Worm (Caenorhabditis elegans) whole organism, late embryonic: ENCODE data around the gene E04F6.4.

Source experiments
- C08G9.2 ChIP-seq: sonication (generic microtip); optimal IDR thresholded peaks from 2 replicates; lab custom pipeline; 2016; ENCODE audit warnings: mild to moderate bottlenecking, missing genetic modification characterization, moderate library complexity, missing compliant biosample characterization
- C38D4.7 ChIP-seq: fragments of 200-800 bp; sonication (Bioruptor generic); optimal IDR thresholded peaks from 2 replicates; lab custom pipeline; 2018; ENCODE audit warnings: mild to moderate bottlenecking, missing genetic modification characterization, moderate library complexity, missing compliant biosample characterization
- F13H6.1 ChIP-seq: sonication (generic microtip); optimal IDR thresholded peaks from 2 replicates; lab custom pipeline; 2016; ENCODE audit warnings: missing genetic modification characterization, missing compliant biosample characterization
- K02D7.2 ChIP-seq: sonication (generic microtip); optimal IDR thresholded peaks from 2 replicates; lab custom pipeline; 2017; ENCODE audit warnings: mild to moderate bottlenecking, missing genetic modification characterization, missing compliant biosample characterization
- K09A11.1 ChIP-seq: sonication (generic microtip); optimal IDR thresholded peaks from 2 replicates; lab custom pipeline; 2017; ENCODE audit warnings: antibody characterized with exemption, mild to moderate bottlenecking, missing genetic modification characterization, missing compliant biosample characterization; ENCODE audit not compliant: insufficient read depth
- T23F11.4 ChIP-seq: fragments of 200-800 bp; sonication (Bioruptor generic); optimal IDR thresholded peaks from 2 replicates; lab custom pipeline; 2018; ENCODE audit warnings: mild to moderate bottlenecking, missing genetic modification characterization, missing compliant biosample characterization
- Y22D7AL.16 ChIP-seq: sonication (generic microtip); optimal IDR thresholded peaks from 2 replicates; lab custom pipeline; 2016; ENCODE audit warnings: missing genetic modification characterization, missing compliant biosample characterization
- ceh-14 ChIP-seq: sonication (generic microtip); optimal IDR thresholded peaks from 2 replicates; lab custom pipeline; 2016; ENCODE audit warnings: missing genotype, missing genetic modification characterization, missing compliant biosample characterization
- ceh-19 ChIP-seq: fragments of 200-800 bp; sonication (Bioruptor generic); optimal IDR thresholded peaks from 2 replicates; lab custom pipeline; 2018; ENCODE audit warnings: mild to moderate bottlenecking, missing genetic modification characterization, missing compliant biosample characterization
- ceh-24 ChIP-seq: sonication (generic microtip); optimal IDR thresholded peaks from 2 replicates; lab custom pipeline; 2016; ENCODE audit warnings: mild to moderate bottlenecking, missing genetic modification characterization, missing compliant biosample characterization
- ceh-30 ChIP-seq: fragments of 150-350 bp; optimal IDR thresholded peaks from 2 replicates; lab custom pipeline; 2014; ENCODE audit warnings: missing biosample characterization, missing genetic modification characterization
- ceh-34 ChIP-seq: sonication (generic microtip); optimal IDR thresholded peaks from 2 replicates; lab custom pipeline; 2016; ENCODE audit warnings: mild to moderate bottlenecking, missing genetic modification characterization, missing compliant biosample characterization
- ceh-45 ChIP-seq: fragments of 200-800 bp; sonication (Bioruptor generic); IDR thresholded peaks from 2 replicates; pipeline ENCODE4 v1.3.6; 2022; ENCODE audit warnings: missing genetic modification reagents, missing genetic modification characterization, missing compliant biosample characterization
- ceh-48 ChIP-seq: sonication (generic microtip); optimal IDR thresholded peaks from 2 replicates; lab custom pipeline; 2016; ENCODE audit warnings: missing genetic modification characterization, inconsistent platforms, missing compliant biosample characterization
- ceh-6 ChIP-seq: fragments of 200-800 bp; sonication (Bioruptor generic); optimal IDR thresholded peaks from 2 replicates; lab custom pipeline; 2018; ENCODE audit warnings: mild to moderate bottlenecking, missing genetic modification characterization, missing compliant biosample characterization
- dve-1 ChIP-seq: sonication (generic microtip); optimal IDR thresholded peaks from 2 replicates; lab custom pipeline; 2017; ENCODE audit warnings: antibody characterized with exemption, mild to moderate bottlenecking, missing genetic modification characterization, missing compliant biosample characterization
- elt-2 ChIP-seq: sonication (generic microtip); optimal IDR thresholded peaks from 2 replicates; lab custom pipeline; 2016; ENCODE audit warnings: missing genetic modification reagents, missing genetic modification characterization, missing compliant biosample characterization
- elt-4 ChIP-seq: sonication (generic microtip); optimal IDR thresholded peaks from 2 replicates; lab custom pipeline; 2016; ENCODE audit warnings: missing genetic modification characterization, missing compliant biosample characterization
- ets-4 ChIP-seq: sonication (generic microtip); optimal IDR thresholded peaks from 2 replicates; lab custom pipeline; 2016; ENCODE audit warnings: missing genetic modification characterization, missing compliant biosample characterization
- eyg-1 ChIP-seq: sonication (generic microtip); optimal IDR thresholded peaks from 2 replicates; lab custom pipeline; 2016; ENCODE audit warnings: missing genotype, missing genetic modification characterization, missing compliant biosample characterization
- fax-1 ChIP-seq: sonication (generic microtip); optimal IDR thresholded peaks from 2 replicates; lab custom pipeline; 2016; ENCODE audit warnings: missing genotype, missing genetic modification characterization, missing compliant biosample characterization
- fkh-6 ChIP-seq: sonication (generic microtip); optimal IDR thresholded peaks from 2 replicates; lab custom pipeline; 2016; ENCODE audit warnings: missing genetic modification characterization, missing compliant biosample characterization
- gmeb-2 ChIP-seq: sonication (generic microtip); optimal IDR thresholded peaks from 2 replicates; lab custom pipeline; 2016; ENCODE audit warnings: missing genetic modification characterization, inconsistent platforms, missing compliant biosample characterization
- hlh-13 ChIP-seq: fragments of 200-800 bp; sonication (Bioruptor generic); optimal IDR thresholded peaks from 2 replicates; lab custom pipeline; 2018; ENCODE audit warnings: mild to moderate bottlenecking, missing genetic modification characterization, missing compliant biosample characterization
- hlh-15 ChIP-seq: sonication (generic microtip); optimal IDR thresholded peaks from 2 replicates; lab custom pipeline; 2016; ENCODE audit warnings: missing genetic modification characterization, missing compliant biosample characterization
- hlh-30 ChIP-seq: sonication (generic microtip); optimal IDR thresholded peaks from 2 replicates; lab custom pipeline; 2017; ENCODE audit warnings: antibody characterized with exemption, missing genetic modification characterization, missing compliant biosample characterization; ENCODE audit not compliant: insufficient read depth
- hlh-6 ChIP-seq: sonication (generic microtip); optimal IDR thresholded peaks from 2 replicates; lab custom pipeline; 2016; ENCODE audit warnings: missing genotype, missing genetic modification characterization, missing compliant biosample characterization
- hlh-8 ChIP-seq: sonication (generic microtip); optimal IDR thresholded peaks from 2 replicates; lab custom pipeline; 2016; ENCODE audit warnings: missing genotype, missing genetic modification characterization, missing compliant biosample characterization
- mec-3 ChIP-seq: sonication (generic microtip); optimal IDR thresholded peaks from 2 replicates; lab custom pipeline; 2016; ENCODE audit warnings: borderline replicate concordance, missing genetic modification characterization, missing compliant biosample characterization
- nfya-1 ChIP-seq: sonication (generic microtip); optimal IDR thresholded peaks from 2 replicates; lab custom pipeline; 2017; ENCODE audit warnings: missing genetic modification characterization, mild to moderate bottlenecking, missing compliant biosample characterization, antibody characterized with exemption, moderate library complexity
- nhr-11 ChIP-seq: fragments of 150-350 bp; optimal IDR thresholded peaks from 2 replicates; lab custom pipeline; 2014; ENCODE audit warnings: missing biosample characterization, missing genetic modification characterization
- nhr-232 ChIP-seq: sonication (generic microtip); optimal IDR thresholded peaks from 2 replicates; lab custom pipeline; 2016; ENCODE audit warnings: missing genetic modification characterization, missing compliant biosample characterization
- npax-4 ChIP-seq: sonication (generic microtip); optimal IDR thresholded peaks from 2 replicates; lab custom pipeline; 2016; ENCODE audit warnings: missing genetic modification characterization, missing compliant biosample characterization
- pag-3 ChIP-seq: sonication (generic microtip); optimal IDR thresholded peaks from 2 replicates; lab custom pipeline; 2016; ENCODE audit warnings: missing compliant biosample characterization, missing genetic modification characterization, borderline replicate concordance
- pax-1 ChIP-seq: fragments of 150-350 bp; optimal IDR thresholded peaks from 2 replicates; lab custom pipeline; 2014; ENCODE audit warnings: missing biosample characterization, missing genetic modification characterization
- pha-2 ChIP-seq: sonication (generic microtip); optimal IDR thresholded peaks from 2 replicates; lab custom pipeline; 2017; ENCODE audit warnings: mild to moderate bottlenecking, missing genetic modification characterization, missing compliant biosample characterization
- pros-1 ChIP-seq: fragments of 150-350 bp; optimal IDR thresholded peaks from 2 replicates; lab custom pipeline; 2014; ENCODE audit warnings: missing biosample characterization, missing genetic modification reagents, missing genetic modification characterization
- ref-2 ChIP-seq: sonication (generic microtip); optimal IDR thresholded peaks from 2 replicates; lab custom pipeline; 2016; ENCODE audit warnings: missing genetic modification characterization, missing compliant biosample characterization
- rnt-1 ChIP-seq: sonication (generic microtip); optimal IDR thresholded peaks from 2 replicates; lab custom pipeline; 2016; ENCODE audit warnings: missing genetic modification characterization, missing compliant biosample characterization
- sox-2 ChIP-seq: fragments of 200-800 bp; sonication (Bioruptor generic); IDR thresholded peaks from 2 replicates; pipeline ENCODE4 v1.3.6; 2022; ENCODE audit warnings: missing genetic modification reagents, missing genetic modification characterization, missing compliant biosample characterization
- sox-4 ChIP-seq: sonication (generic microtip); optimal IDR thresholded peaks from 2 replicates; lab custom pipeline; 2017; ENCODE audit warnings: mild to moderate bottlenecking, missing genetic modification characterization, inconsistent platforms, missing compliant biosample characterization
- syd-9 ChIP-seq: sonication (generic microtip); optimal IDR thresholded peaks from 2 replicates; lab custom pipeline; 2016; ENCODE audit warnings: mild to moderate bottlenecking, missing genetic modification characterization, moderate library complexity, missing compliant biosample characterization
- tbx-2 ChIP-seq: sonication (generic microtip); optimal IDR thresholded peaks from 2 replicates; lab custom pipeline; 2016; ENCODE audit warnings: missing genetic modification characterization, missing compliant biosample characterization
- tbx-7 ChIP-seq: sonication (generic microtip); optimal IDR thresholded peaks from 2 replicates; lab custom pipeline; 2016; ENCODE audit warnings: missing genotype, missing genetic modification characterization, missing compliant biosample characterization
- unc-3 ChIP-seq, 2 experiments: fragments of 200-800 bp in 1 of 2; sonication (Bioruptor generic) in 1 of 2; sonication (generic microtip) in 1 of 2; conservative IDR thresholded peaks in 1 of 2; optimal IDR thresholded peaks in 1 of 2; 2 replicates each; pipeline versions ENCODE4 v1.3.6 to Lab custom; 2016 to 2022; ENCODE audit warnings: missing compliant biosample characterization in 2 of 2, missing genetic modification characterization in 2 of 2, missing genetic modification reagents in 1 of 2
- unc-42 ChIP-seq: sonication (generic microtip); optimal IDR thresholded peaks from 2 replicates; lab custom pipeline; 2016; ENCODE audit warnings: missing genotype, missing genetic modification characterization, missing compliant biosample characterization
- unc-55 ChIP-seq: sonication (generic microtip); optimal IDR thresholded peaks from 2 replicates; lab custom pipeline; 2017; ENCODE audit warnings: missing biosample characterization, missing genetic modification reagents, missing genetic modification characterization
- unc-86 ChIP-seq: sonication (generic microtip); optimal IDR thresholded peaks from 2 replicates; lab custom pipeline; 2016; ENCODE audit warnings: missing genetic modification characterization, missing compliant biosample characterization
- zip-5 ChIP-seq: sonication (generic microtip); optimal IDR thresholded peaks from 2 replicates; lab custom pipeline; 2016; ENCODE audit warnings: missing genetic modification characterization, missing compliant biosample characterization
- ztf-16 ChIP-seq: sonication (generic microtip); optimal IDR thresholded peaks from 2 replicates; lab custom pipeline; 2017; ENCODE audit warnings: missing genetic modification characterization, missing compliant biosample characterization

E04F6.4 gene

ce11 chrII:7151969-7152631 is 37.1 kb upstream of the E04F6.4 start, which contains the start of gene fust-1:
Gene fust-1 (plus strand): TSS chrII:7152581.
- TF ChIP-seq ceh-30 (tag; lab: Kevin White, UChicago) (peak; percentile 34), hlh-8 (tag; lab: Kevin White, UChicago) (peak; percentile 58), F13H6.1 (peak; percentile 6), pros-1 (tag; lab: Kevin White, UChicago) (peak; percentile 60), pha-2 (tag; lab: Kevin White, UChicago) (no peak), Y22D7AL.16 (tag; lab: Kevin White, UChicago) (peak; percentile 47), C08G9.2 (tag; lab: Kevin White, UChicago) (peak; percentile 57), eyg-1 (no peak), nhr-11 (no peak), hlh-6 (tag; lab: Kevin White, UChicago) (peak; percentile 9), tbx-7 (tag; lab: Kevin White, UChicago) (peak; percentile 22), gmeb-2 (tag; lab: Kevin White, UChicago) (peak; percentile 69), nhr-232 (tag; lab: Kevin White, UChicago) (peak; percentile 20), K02D7.2 (tag; lab: Kevin White, UChicago) (peak; percentile 37), hlh-15 (tag; lab: Kevin White, UChicago) (no peak), unc-86 (tag; lab: Kevin White, UChicago) (peak; percentile 70), ceh-45 (GFP tag; lab: Robert Waterston, UW) (0 out of 2 replicates have a peak, but pooled peaks have one; percentile 40), sox-4 (tag; lab: Kevin White, UChicago) (peak; percentile 58), mec-3 (tag; lab: Kevin White, UChicago) (no peak), ref-2 (tag; lab: Kevin White, UChicago) (peak; percentile 73), pax-1 (tag; lab: Kevin White, UChicago) (peak; percentile 64), K09A11.1 (tag; lab: Kevin White, UChicago) (peak; percentile 51), elt-2 (tag; lab: Kevin White, UChicago) (peak; percentile 80), dve-1 (tag; lab: Kevin White, UChicago) (peak; percentile 80), unc-55 (GFP tag; lab: Kevin White, UChicago) (peak; percentile 23), pag-3 (tag; lab: Kevin White, UChicago) (no peak), fax-1 (tag; lab: Kevin White, UChicago) (peak; percentile 40), ceh-34 (tag; lab: Kevin White, UChicago) (peak; percentile 76), fkh-6 (tag; lab: Kevin White, UChicago) (peak; percentile 23), ceh-24 (tag; lab: Kevin White, UChicago) (no peak), zip-5 (peak; percentile 23), ceh-6 (GFP tag; lab: Kevin White, UChicago) (peak; percentile 52), T23F11.4 (GFP tag; lab: Kevin White, UChicago) (peak; percentile 55), nfya-1 (tag; lab: Kevin White, UChicago) (peak; percentile 86), unc-42 (peak; percentile 75), hlh-30 (tag; lab: Kevin White, UChicago) (peak; percentile 58), sox-2 (GFP tag; lab: Robert Waterston, UW) (no peak; the same call in 1 of the 2 replicates), C38D4.7 (GFP tag; lab: Kevin White, UChicago) (peak; percentile 20), unc-3 (GFP tag; conservative IDR thresholded peaks at IDR 0.05; lab: Robert Waterston, UW) (no peak; the same call in 1 of the 2 replicates), unc-3 (tag; optimal IDR thresholded peaks at IDR 0.05; lab: Kevin White, UChicago) (peak; percentile 26), elt-4 (tag; lab: Kevin White, UChicago) (no peak), npax-4 (tag; lab: Kevin White, UChicago) (peak; percentile 10), ets-4 (peak; percentile 64), ztf-16 (peak; percentile 49), ceh-14 (tag; lab: Kevin White, UChicago) (peak; percentile 73), tbx-2 (tag; lab: Kevin White, UChicago) (peak; percentile 78), ceh-19 (peak; percentile 42), rnt-1 (tag; lab: Kevin White, UChicago) (peak; percentile 76), hlh-13 (GFP tag; lab: Kevin White, UChicago) (no peak), syd-9 (peak; percentile 55), ceh-48 (peak; percentile 32)
